Worm (Caenorhabditis elegans) whole organism, L3 larva: ENCODE data around the gene nas-19.

Source experiments
- R02D3.7 ChIP-seq: fragments of 150-350 bp; optimal IDR thresholded peaks from 2 replicates; lab custom pipeline; 2014; ENCODE audit warnings: missing biosample characterization, missing genetic modification characterization
- egl-27 ChIP-seq: sonication (generic microtip); optimal IDR thresholded peaks from 4 replicates; lab custom pipeline; 2017; ENCODE audit warnings: missing biosample characterization, missing genetic modification reagents, missing genetic modification characterization
- elt-1 ChIP-seq: fragments of 150-350 bp; optimal IDR thresholded peaks from 2 replicates; lab custom pipeline; 2014; ENCODE audit warnings: missing biosample characterization, missing genetic modification characterization
- fkh-10 ChIP-seq: sonication (generic microtip); optimal IDR thresholded peaks from 2 replicates; lab custom pipeline; 2017; ENCODE audit warnings: missing biosample characterization, missing genetic modification reagents, missing genetic modification characterization
- fos-1 ChIP-seq: fragments of 150-350 bp; optimal IDR thresholded peaks from 2 replicates; lab custom pipeline; 2014; ENCODE audit warnings: missing biosample characterization, missing genetic modification characterization
- mdl-1 ChIP-seq: fragments of 150-350 bp; optimal IDR thresholded peaks from 2 replicates; lab custom pipeline; 2014; ENCODE audit warnings: missing biosample characterization, missing genetic modification characterization
- mml-1 ChIP-seq: fragments of 150-350 bp; sonication (generic microtip); optimal IDR thresholded peaks from 3 replicates; lab custom pipeline; 2014; ENCODE audit warnings: missing biosample characterization, missing genetic modification characterization
- nfya-1 ChIP-seq: sonication (generic microtip); optimal IDR thresholded peaks from 2 replicates; lab custom pipeline; 2017; ENCODE audit warnings: missing genetic modification characterization, mild to moderate bottlenecking, missing compliant biosample characterization, antibody characterized with exemption, moderate library complexity; ENCODE audit not compliant: insufficient read depth
- nhr-237 ChIP-seq: fragments of 150-350 bp; optimal IDR thresholded peaks from 2 replicates; lab custom pipeline; 2014; ENCODE audit warnings: missing biosample characterization, missing genetic modification characterization
- nhr-28 ChIP-seq: fragments of 150-350 bp; optimal IDR thresholded peaks from 2 replicates; lab custom pipeline; 2014; ENCODE audit warnings: missing biosample characterization, missing genetic modification characterization
- nhr-77 ChIP-seq: fragments of 150-350 bp; optimal IDR thresholded peaks from 2 replicates; lab custom pipeline; 2014; ENCODE audit warnings: missing biosample characterization, missing genetic modification characterization
- pqm-1 ChIP-seq: fragments of 150-350 bp; optimal IDR thresholded peaks from 2 replicates; lab custom pipeline; 2017; ENCODE audit warnings: missing biosample characterization, missing genetic modification characterization, inconsistent platforms
- snpc-4 ChIP-seq: fragments of 150-350 bp; optimal IDR thresholded peaks from 2 replicates; lab custom pipeline; 2014; ENCODE audit warnings: missing biosample characterization, missing genetic modification characterization
- unc-62 ChIP-seq: fragments of 150-350 bp; sonication (generic microtip); optimal IDR thresholded peaks from 4 replicates; lab custom pipeline; 2014; ENCODE audit warnings: missing biosample characterization, missing genetic modification reagents, missing genetic modification characterization

- no peak for TF ChIP-seq R02D3.7
- TF ChIP-seq nfya-1 (tag; lab: Kevin White, UChicago): no peak
- TF ChIP-seq fos-1 (tag; lab: Kevin White, UChicago): no peak
- no peak for TF ChIP-seq elt-1 (tag; lab: Kevin White, UChicago)
- TF ChIP-seq pqm-1 (tag; lab: Kevin White, UChicago): no peak
- TF ChIP-seq nhr-28 (tag; lab: Kevin White, UChicago): no peak
- no peak for TF ChIP-seq snpc-4
- no peak for TF ChIP-seq mdl-1 (tag; lab: Kevin White, UChicago)
- TF ChIP-seq mml-1 (tag; lab: Kevin White, UChicago): no peak
- TF ChIP-seq nhr-237 (tag; lab: Kevin White, UChicago): no peak
- TF ChIP-seq unc-62 (GFP tag; lab: Kevin White, UChicago): no peak
- no peak for TF ChIP-seq fkh-10 (GFP tag; lab: Kevin White, UChicago)
- no peak for TF ChIP-seq egl-27 (tag; lab: Kevin White, UChicago)
- TF ChIP-seq nhr-77: no peak
Observed at ce11 chrV:11386428-11386827, 16.1 kb downstream of the nas-19 start, which contains the start of gene F55C10.4.
